Worm (Caenorhabditis elegans) whole organism, L1 larva: ENCODE measurements around the gene Y38F2AL.12.

Experiments
- C04F5.9 ChIP-seq: sonication (generic microtip); optimal IDR thresholded peaks from 2 replicates; lab custom pipeline; 2016; ENCODE audit warnings: missing genetic modification characterization, missing compliant biosample characterization
- C16A3.4 ChIP-seq: fragments of 150-350 bp; optimal IDR thresholded peaks from 2 replicates; lab custom pipeline; 2014; ENCODE audit warnings: missing biosample characterization, missing genetic modification characterization
- C34B4.2 ChIP-seq: sonication (generic microtip); optimal IDR thresholded peaks from 2 replicates; lab custom pipeline; 2017; ENCODE audit warnings: mild to moderate bottlenecking, missing genetic modification characterization, missing compliant biosample characterization
- F16B12.6 ChIP-seq: fragments of 150-350 bp; optimal IDR thresholded peaks from 2 replicates; lab custom pipeline; 2014; ENCODE audit warnings: missing biosample characterization, missing genetic modification characterization
- Y116A8C.19 ChIP-seq: sonication (generic microtip); optimal IDR thresholded peaks from 2 replicates; lab custom pipeline; 2016; ENCODE audit warnings: missing compliant biosample characterization, missing genetic modification characterization, borderline replicate concordance
- ceh-82 ChIP-seq, 3 experiments: fragments of 150-350 bp in 1 of 3; sonication (generic microtip) in 2 of 3; optimal IDR thresholded peaks; 2 replicates each; lab custom pipeline; 2014 to 2017; ENCODE audit warnings: missing biosample characterization in 3 of 3, missing genetic modification characterization in 3 of 3
- ceh-88 ChIP-seq: fragments of 200-800 bp; sonication (Bioruptor generic); IDR thresholded peaks from 2 replicates; pipeline ENCODE4 v1.3.6; 2022; ENCODE audit warnings: missing genetic modification characterization, missing compliant biosample characterization
- ceh-90 ChIP-seq: sonication (generic microtip); optimal IDR thresholded peaks from 2 replicates; lab custom pipeline; 2016; ENCODE audit warnings: missing genetic modification characterization, missing compliant biosample characterization
- efl-1 ChIP-seq, 4 experiments: fragments of 150-350 bp; optimal IDR thresholded peaks in 3 of 4; peaks in 1 of 4; 1 replicate in 1 of 4; 2 replicates in 3 of 4; lab custom pipeline; 2014; ENCODE audit warnings: missing biosample characterization in 2 of 4, missing genetic modification characterization in 2 of 4, missing genetic modification reagents in 2 of 4
- efl-3 ChIP-seq: fragments of 200-800 bp; sonication (Bioruptor generic); optimal IDR thresholded peaks from 2 replicates; lab custom pipeline; 2018; ENCODE audit warnings: mild to moderate bottlenecking, missing genetic modification characterization, missing compliant biosample characterization
- elt-3 ChIP-seq, 6 experiments: fragments of 150-350 bp in 1 of 6; sonication (generic microtip); optimal IDR thresholded peaks; 2 replicates each; lab custom pipeline; 2017 to 2018; ENCODE audit warnings: missing biosample characterization in 6 of 6, missing genetic modification characterization in 6 of 6, inconsistent platforms in 1 of 6
- fkh-4 ChIP-seq: sonication (generic microtip); optimal IDR thresholded peaks from 2 replicates; lab custom pipeline; 2016; ENCODE audit warnings: missing compliant biosample characterization, missing genetic modification characterization, borderline replicate concordance
- fkh-8 ChIP-seq: sonication (generic microtip); optimal IDR thresholded peaks from 2 replicates; lab custom pipeline; 2016; ENCODE audit warnings: mild to moderate bottlenecking, missing genetic modification characterization, missing compliant biosample characterization
- fos-1 ChIP-seq: fragments of 150-350 bp; optimal IDR thresholded peaks from 2 replicates; lab custom pipeline; 2014; ENCODE audit warnings: missing biosample characterization, missing genetic modification characterization
- grh-1 ChIP-seq: fragments of 200-800 bp; sonication (Bioruptor generic); IDR thresholded peaks from 2 replicates; pipeline ENCODE4 v1.3.6; 2022; ENCODE audit warnings: missing genetic modification reagents, missing genetic modification characterization, missing compliant biosample characterization
- irx-1 ChIP-seq: sonication (generic microtip); optimal IDR thresholded peaks from 2 replicates; lab custom pipeline; 2016; ENCODE audit warnings: missing genetic modification characterization, missing compliant biosample characterization
- isw-1 ChIP-seq: fragments of 200-800 bp; sonication (Bioruptor generic); IDR thresholded peaks from 2 replicates; pipeline ENCODE4 v1.3.6; 2022; ENCODE audit warnings: missing genetic modification characterization, missing compliant biosample characterization
- jun-1 ChIP-seq: fragments of 150-350 bp; optimal IDR thresholded peaks from 2 replicates; lab custom pipeline; 2014; ENCODE audit warnings: missing biosample characterization, missing genetic modification reagents, missing genetic modification characterization
- lin-13 ChIP-seq: fragments of 150-350 bp; optimal IDR thresholded peaks from 2 replicates; lab custom pipeline; 2014; ENCODE audit warnings: missing biosample characterization, missing genetic modification reagents, missing genetic modification characterization
- lin-15B ChIP-seq: fragments of 150-350 bp; sonication (generic microtip); optimal IDR thresholded peaks from 3 replicates; lab custom pipeline; 2014; ENCODE audit warnings: missing biosample characterization, missing genetic modification characterization
- lin-35 ChIP-seq, 2 experiments: fragments of 150-350 bp; optimal IDR thresholded peaks; 2 replicates each; lab custom pipeline; 2014; ENCODE audit warnings: missing biosample characterization in 2 of 2, missing genetic modification characterization in 2 of 2, missing genetic modification reagents in 2 of 2
- lin-39 ChIP-seq: fragments of 150-350 bp; optimal IDR thresholded peaks from 2 replicates; lab custom pipeline; 2014; ENCODE audit warnings: missing biosample characterization, missing genetic modification reagents, missing genetic modification characterization
- lsy-2 ChIP-seq, 2 experiments: fragments of 150-350 bp; optimal IDR thresholded peaks; 2 replicates each; lab custom pipeline; 2014; ENCODE audit warnings: missing biosample characterization in 2 of 2, missing genetic modification characterization in 2 of 2
- mab-9 ChIP-seq: fragments of 200-800 bp; sonication (Bioruptor generic); IDR thresholded peaks from 2 replicates; pipeline ENCODE4 v1.3.6; 2022; ENCODE audit warnings: missing genetic modification reagents, missing genetic modification characterization, missing compliant biosample characterization
- mef-2 ChIP-seq: fragments of 150-350 bp; optimal IDR thresholded peaks from 2 replicates; lab custom pipeline; 2014; ENCODE audit warnings: missing biosample characterization, missing genetic modification characterization
- mep-1 ChIP-seq: fragments of 150-350 bp; optimal IDR thresholded peaks from 2 replicates; lab custom pipeline; 2014; ENCODE audit warnings: missing biosample characterization, missing genetic modification characterization
- nhr-11 ChIP-seq: fragments of 150-350 bp; optimal IDR thresholded peaks from 2 replicates; lab custom pipeline; 2014; ENCODE audit warnings: missing biosample characterization, missing genetic modification characterization
- nhr-20 ChIP-seq: sonication (generic microtip); optimal IDR thresholded peaks from 2 replicates; lab custom pipeline; 2016; ENCODE audit warnings: mild to moderate bottlenecking, missing genetic modification characterization, missing compliant biosample characterization
- nhr-237 ChIP-seq: fragments of 150-350 bp; optimal IDR thresholded peaks from 2 replicates; lab custom pipeline; 2014; ENCODE audit warnings: missing biosample characterization, missing genetic modification characterization
- nhr-28 ChIP-seq: fragments of 150-350 bp; optimal IDR thresholded peaks from 2 replicates; lab custom pipeline; 2014; ENCODE audit warnings: missing biosample characterization, missing genetic modification characterization
- nhr-47 ChIP-seq: sonication (generic microtip); optimal IDR thresholded peaks from 2 replicates; lab custom pipeline; 2016; ENCODE audit warnings: mild to moderate bottlenecking, missing genetic modification characterization, moderate library complexity, missing compliant biosample characterization
- nhr-71 ChIP-seq: sonication (generic microtip); optimal IDR thresholded peaks from 2 replicates; lab custom pipeline; 2016; ENCODE audit warnings: mild to moderate bottlenecking, missing genetic modification characterization, moderate library complexity, missing compliant biosample characterization
- nhr-85 ChIP-seq: sonication (generic microtip); peaks from one replicate; lab custom pipeline; 2016; ENCODE audit warnings: missing genetic modification characterization, inconsistent platforms, missing compliant biosample characterization
- nhr-90 ChIP-seq: sonication (generic microtip); optimal IDR thresholded peaks from 2 replicates; lab custom pipeline; 2016; ENCODE audit warnings: mild to moderate bottlenecking, missing genetic modification characterization, missing compliant biosample characterization; ENCODE audit not compliant: poor library complexity
- rnt-1 ChIP-seq: sonication (generic microtip); optimal IDR thresholded peaks from 2 replicates; lab custom pipeline; 2016; ENCODE audit warnings: mild to moderate bottlenecking, missing genetic modification characterization, moderate library complexity, missing compliant biosample characterization
- skn-1 ChIP-seq: fragments of 150-350 bp; optimal IDR thresholded peaks from 2 replicates; lab custom pipeline; 2014; ENCODE audit warnings: missing biosample characterization, missing genetic modification characterization
- snu-23 ChIP-seq: sonication (generic microtip); optimal IDR thresholded peaks from 2 replicates; lab custom pipeline; 2016; ENCODE audit warnings: missing genetic modification characterization, missing compliant biosample characterization
- sptf-1 ChIP-seq: fragments of 150-350 bp; optimal IDR thresholded peaks from 2 replicates; lab custom pipeline; 2014; ENCODE audit warnings: missing biosample characterization, missing genetic modification characterization
- swsn-7 ChIP-seq: sonication (generic microtip); optimal IDR thresholded peaks from 2 replicates; lab custom pipeline; 2016; ENCODE audit warnings: missing genetic modification characterization, missing compliant biosample characterization
- tbx-2 ChIP-seq: sonication (generic microtip); optimal IDR thresholded peaks from 2 replicates; lab custom pipeline; 2016; ENCODE audit warnings: missing genetic modification characterization, missing compliant biosample characterization
- tlp-1 ChIP-seq: fragments of 150-350 bp; optimal IDR thresholded peaks from 2 replicates; lab custom pipeline; 2014; ENCODE audit warnings: missing biosample characterization, missing genetic modification characterization
- unc-30 ChIP-seq: sonication (generic microtip); optimal IDR thresholded peaks from 2 replicates; lab custom pipeline; 2017; ENCODE audit warnings: missing biosample characterization, missing genetic modification characterization
- unc-98 ChIP-seq: fragments of 200-800 bp; sonication (Bioruptor generic); IDR thresholded peaks from 2 replicates; pipeline ENCODE4 v1.3.6; 2022; ENCODE audit warnings: missing genetic modification characterization, missing compliant biosample characterization
- xbp-1 ChIP-seq: sonication (generic microtip); optimal IDR thresholded peaks from 2 replicates; lab custom pipeline; 2016; ENCODE audit warnings: missing genetic modification characterization, missing compliant biosample characterization
- ztf-11 ChIP-seq, 2 experiments: sonication (generic microtip); optimal IDR thresholded peaks; 2 replicates each; lab custom pipeline; 2016 to 2017; ENCODE audit warnings: missing genetic modification characterization in 2 of 2, missing biosample characterization in 1 of 2, missing compliant biosample characterization in 1 of 2
- ztf-4 ChIP-seq: fragments of 150-350 bp; optimal IDR thresholded peaks from 2 replicates; lab custom pipeline; 2014; ENCODE audit warnings: missing biosample characterization, missing genetic modification characterization

The Y38F2AL.12 gene

ce11 chrIV:2316796-2317195, 423 bp downstream of the Y38F2AL.12 start (continued):
- TF ChIP-seq fkh-4: no peak
- peak; percentile 32 for TF ChIP-seq xbp-1
- peak; percentile 52 for TF ChIP-seq nhr-20 (tag; lab: Kevin White, UChicago)
- TF ChIP-seq F16B12.6 (tag; lab: Kevin White, UChicago): peak; percentile 14
- no peak for TF ChIP-seq nhr-11
- TF ChIP-seq Y116A8C.19 (tag; lab: Kevin White, UChicago): no peak
- TF ChIP-seq tlp-1 (tag; lab: Kevin White, UChicago): no peak
- TF ChIP-seq nhr-237 (tag; lab: Kevin White, UChicago): peak; percentile 52
- peak; percentile 42 for TF ChIP-seq C16A3.4
- TF ChIP-seq grh-1 (GFP tag; lab: Robert Waterston, UW): no peak
- TF ChIP-seq fos-1 (tag; lab: Kevin White, UChicago): no peak
- no peak for TF ChIP-seq C04F5.9 (tag; lab: Kevin White, UChicago)
- no peak for TF ChIP-seq lin-39
- TF ChIP-seq unc-30 (tag; lab: Kevin White, UChicago): no peak
- TF ChIP-seq nhr-71 (tag; lab: Kevin White, UChicago): peak; percentile 74
- peak; percentile 41 for TF ChIP-seq rnt-1 (tag; lab: Kevin White, UChicago)
- TF ChIP-seq ceh-82 (tag; optimal IDR thresholded peaks at IDR 0.05; lab: Kevin White, UChicago): peak; percentile 11 to 82 (median 29)
- peak; percentile 26 to 69 for TF ChIP-seq lsy-2 (tag; optimal IDR thresholded peaks at IDR 0.05; lab: Kevin White, UChicago)
- peak; percentile 23; the same call in 1 of the 2 replicates for TF ChIP-seq isw-1 (GFP tag; lab: Robert Waterston, UW)
- TF ChIP-seq fkh-8 (tag; lab: Kevin White, UChicago): no peak
- no peak for TF ChIP-seq sptf-1 (tag; lab: Kevin White, UChicago)
- no peak for TF ChIP-seq unc-98 (GFP tag; lab: Robert Waterston, UW)
- TF ChIP-seq lin-13 (GFP tag; lab: Kevin White, UChicago): peak; percentile 19
- no peak for TF ChIP-seq mab-9 (GFP tag; lab: Robert Waterston, UW)
- TF ChIP-seq ceh-90 (tag; lab: Kevin White, UChicago): no peak
- 0 out of 2 replicates have a peak, but pooled peaks have one; percentile 12 for TF ChIP-seq ceh-88 (GFP tag; lab: Robert Waterston, UW)
- no peak for TF ChIP-seq ztf-11 (tag; optimal IDR thresholded peaks at IDR 0.05; lab: Kevin White, UChicago)
- no peak for TF ChIP-seq mef-2 (tag; lab: Kevin White, UChicago)
- TF ChIP-seq C34B4.2 (tag; lab: Kevin White, UChicago): no peak
- TF ChIP-seq tbx-2 (tag; lab: Kevin White, UChicago): peak; percentile 22
- no peak for TF ChIP-seq irx-1
- peak; percentile 84 for TF ChIP-seq snu-23
- peak; percentile 79 for TF ChIP-seq lin-15B (tag; lab: Kevin White, UChicago)
- TF ChIP-seq mep-1 (tag; lab: Kevin White, UChicago): peak; percentile 16
- TF ChIP-seq ztf-4 (tag; lab: Kevin White, UChicago): no peak
- TF ChIP-seq nhr-28: no peak
- peak; percentile 74 to 80 for TF ChIP-seq efl-1 (optimal IDR thresholded peaks at IDR 0.05; lab: Kevin White, UChicago)
- peak; percentile 79 to 97 for TF ChIP-seq efl-1 (GFP tag; optimal IDR thresholded peaks at IDR 0.05 in 1 of 2; lab: Kevin White, UChicago)
- TF ChIP-seq swsn-7: peak; percentile 31
- no peak for TF ChIP-seq nhr-90 (tag; lab: Kevin White, UChicago)
- peak; percentile 81 to 92 for TF ChIP-seq lin-35 (GFP tag; optimal IDR thresholded peaks at IDR 0.05; lab: Kevin White, UChicago)
- no peak for TF ChIP-seq skn-1 (tag; lab: Kevin White, UChicago)
- TF ChIP-seq nhr-47: peak; percentile 43
- TF ChIP-seq nhr-85 (tag; lab: Kevin White, UChicago): no peak
- TF ChIP-seq jun-1 (tag; lab: Kevin White, UChicago): no peak
- peak in 3 of 6 experiments; percentile 20 to 30 (median 27) for TF ChIP-seq elt-3 (tag; optimal IDR thresholded peaks at IDR 0.05; lab: Kevin White, UChicago)
- no peak for TF ChIP-seq efl-3
